Fruit fly (Drosophila melanogaster) whole organism, adult: Measurements from ENCODE around the gene Sap47.

Source experiments
- Clk ChIP-seq: fragments of 200-800 bp; sonication (Bioruptor generic); optimal IDR thresholded peaks from 2 replicates; lab custom pipeline; 2017; ENCODE audit warnings: missing biosample characterization, missing genetic modification characterization
- cic ChIP-seq: fragments of 200-800 bp; sonication (Bioruptor generic); optimal IDR thresholded peaks from 2 replicates; lab custom pipeline; 2017; ENCODE audit warnings: missing biosample characterization, mild to moderate bottlenecking, missing genetic modification characterization, moderate library complexity

DNA sequence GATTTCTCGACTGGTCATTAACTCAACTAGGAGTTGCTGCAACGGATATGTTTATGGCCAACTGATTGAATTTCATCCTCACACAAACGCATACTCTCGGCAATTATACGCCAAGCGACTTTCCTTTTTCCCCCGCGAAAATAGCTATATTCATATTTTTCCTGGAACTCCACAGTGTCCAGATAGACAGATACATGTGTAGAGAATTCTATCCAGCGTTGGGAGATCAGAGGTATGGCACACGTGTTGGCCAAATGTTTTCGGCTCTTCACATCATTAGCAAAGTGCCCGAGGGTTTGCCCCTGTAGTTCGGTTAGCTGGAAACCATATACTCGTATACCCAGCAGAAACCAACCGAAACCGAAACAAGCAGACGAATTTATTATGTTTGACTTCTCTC lies 13.2 kb upstream of the Sap47 start:
- TF ChIP-seq Clk (no peak), cic (GFP tag; lab: Kevin White, UChicago) (no peak)
